Worm (Caenorhabditis elegans) whole organism, midembryonic: ENCODE measurements around the gene fbxa-73.

Experiments
- T22C8.4 ChIP-seq: fragments of 200-800 bp; sonication (Bioruptor generic); IDR thresholded peaks from 2 replicates; pipeline ENCODE4 v1.3.6; 2022; ENCODE audit warnings: missing genetic modification characterization, missing compliant biosample characterization
- cog-1 ChIP-seq: sonication (generic microtip); optimal IDR thresholded peaks from 2 replicates; lab custom pipeline; 2016; ENCODE audit warnings: missing genetic modification characterization, missing compliant biosample characterization
- flt-1 ChIP-seq: fragments of 200-800 bp; sonication (Bioruptor generic); IDR thresholded peaks from 2 replicates; pipeline ENCODE4 v1.3.6; 2022; ENCODE audit warnings: missing genetic modification characterization, missing compliant biosample characterization
- klf-2 ChIP-seq: fragments of 200-800 bp; sonication (Bioruptor generic); conservative IDR thresholded peaks from 2 replicates; pipeline ENCODE4 v1.3.6; 2022; ENCODE audit warnings: missing genetic modification reagents, missing genetic modification characterization, missing compliant biosample characterization
- med-1 ChIP-seq: sonication (generic microtip); optimal IDR thresholded peaks from 2 replicates; lab custom pipeline; 2017; ENCODE audit warnings: missing genetic modification characterization, mild to moderate bottlenecking, missing compliant biosample characterization, antibody characterized with exemption, missing genetic modification reagents; ENCODE audit not compliant: insufficient read depth
- ref-1 ChIP-seq: fragments of 200-800 bp; sonication (Bioruptor generic); conservative IDR thresholded peaks from 2 replicates; pipeline ENCODE4 v1.3.6; 2022; ENCODE audit warnings: missing genetic modification reagents, missing genetic modification characterization, missing compliant biosample characterization
- tab-1 ChIP-seq: fragments of 200-800 bp; sonication (Bioruptor generic); IDR thresholded peaks from 2 replicates; pipeline ENCODE4 v1.3.6; 2022; ENCODE audit warnings: missing genetic modification characterization, missing compliant biosample characterization
- ztf-23 ChIP-seq: fragments of 200-800 bp; sonication (Bioruptor generic); IDR thresholded peaks from 2 replicates; pipeline ENCODE4 v1.3.6; 2022; ENCODE audit warnings: missing genetic modification reagents, missing genetic modification characterization, missing compliant biosample characterization
- ztf-29 ChIP-seq: fragments of 200-800 bp; sonication (Bioruptor generic); IDR thresholded peaks from 2 replicates; pipeline ENCODE4 v1.3.6; 2022; ENCODE audit warnings: missing genetic modification reagents, missing genetic modification characterization, missing compliant biosample characterization

fbxa-73 gene

DNA sequence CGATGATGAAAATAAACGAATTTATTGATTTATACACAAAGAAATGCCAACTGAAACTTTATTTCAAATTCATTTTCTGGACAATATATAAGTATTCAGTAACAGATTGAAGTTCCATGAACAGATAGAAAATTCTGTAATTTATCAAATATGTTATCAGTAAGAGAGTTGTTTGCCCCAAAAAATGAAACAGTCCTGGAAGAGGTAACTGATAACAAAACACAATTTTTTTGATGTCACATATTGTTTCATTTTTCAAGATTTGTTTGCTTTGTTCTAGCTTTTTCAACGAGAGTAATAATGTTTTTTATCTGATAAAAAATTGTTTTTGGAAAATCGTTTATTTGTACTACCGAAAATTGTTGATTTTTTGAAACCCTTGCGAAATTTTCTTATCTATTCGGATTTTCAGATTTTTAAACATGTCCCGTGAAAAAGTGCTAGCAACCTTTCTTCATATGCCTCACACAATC lies at the start of gene fbxa-73:
Gene fbxa-73, plus strand, starts transcription at position 423 of the 473 bp plus-strand sequence.
- TF ChIP-seq flt-1 (GFP tag; lab: Robert Waterston, UW) (no peak), med-1 (GFP tag; lab: Kevin White, UChicago) (no peak), ztf-29 (GFP tag; lab: Robert Waterston, UW) (no peak), ref-1 (GFP tag; lab: Robert Waterston, UW) (no peak), ztf-23 (no peak), klf-2 (no peak), tab-1 (GFP tag; lab: Robert Waterston, UW) (no peak), T22C8.4 (GFP tag; lab: Robert Waterston, UW) (no peak), cog-1 (no peak)

- TF ChIP-seq cog-1 (no peak), T22C8.4 (GFP tag; lab: Robert Waterston, UW) (peak; percentile 66)
These were observed 48.1 kb upstream of the fbxa-73 start for ce11 chrIII:2205155-2205554.

DNA sequence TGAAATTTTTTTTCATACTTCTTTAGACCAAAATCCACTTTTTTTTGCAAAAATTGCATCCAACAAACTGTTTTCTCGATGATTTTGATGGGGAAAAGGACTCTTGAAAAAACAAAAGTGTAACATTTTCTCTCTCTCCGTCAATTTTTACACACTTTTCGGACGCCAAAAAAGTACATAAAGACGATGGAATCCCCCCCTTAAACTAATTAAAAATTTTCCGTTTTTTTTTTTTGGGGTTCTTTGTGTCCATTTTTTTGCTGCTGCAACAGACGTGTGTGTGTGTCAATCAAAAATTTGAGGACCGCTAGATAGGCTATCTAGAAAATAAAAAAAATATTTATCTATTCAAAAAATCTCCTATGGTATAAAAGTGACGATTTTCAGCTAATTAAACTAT lies 45.4 kb upstream of the fbxa-73 start, which contains the start of gene C39B5.5:
Gene C39B5.5, plus strand, starts transcription at position 301 of the 400 bp plus-strand sequence.
- no peak for TF ChIP-seq flt-1 (GFP tag; lab: Robert Waterston, UW)
- TF ChIP-seq ztf-23: no peak
- TF ChIP-seq ref-1 (GFP tag; lab: Robert Waterston, UW): no peak
- TF ChIP-seq tab-1 (GFP tag; lab: Robert Waterston, UW): no peak
- TF ChIP-seq klf-2: no peak
- TF ChIP-seq T22C8.4 (GFP tag; lab: Robert Waterston, UW): no peak
- no peak for TF ChIP-seq cog-1
- no peak for TF ChIP-seq med-1 (GFP tag; lab: Kevin White, UChicago)
- TF ChIP-seq ztf-29 (GFP tag; lab: Robert Waterston, UW): no peak

DNA sequence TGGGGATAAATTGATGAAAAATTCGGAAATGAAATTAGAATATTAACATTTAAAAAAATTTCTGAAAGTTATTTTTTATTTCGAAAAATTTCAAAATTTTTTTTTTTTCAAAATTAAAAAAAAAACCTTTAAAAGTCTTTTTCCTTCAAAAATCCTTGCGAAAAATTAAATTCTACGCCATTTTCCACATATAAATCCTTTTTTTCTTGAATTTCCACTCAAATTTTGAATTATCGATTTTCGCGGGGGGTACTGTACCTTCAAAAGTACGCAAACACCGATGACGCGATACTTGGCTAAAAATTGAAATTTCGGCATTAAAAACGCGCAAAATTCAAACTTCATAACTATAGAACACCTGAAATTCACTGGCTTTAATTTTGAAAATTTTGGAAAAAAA lies 42.6 kb upstream of the fbxa-73 start:
- no peak for TF ChIP-seq flt-1 (GFP tag; lab: Robert Waterston, UW)
- TF ChIP-seq cog-1: no peak
- no peak for TF ChIP-seq tab-1 (GFP tag; lab: Robert Waterston, UW)
- TF ChIP-seq ref-1 (GFP tag; lab: Robert Waterston, UW): no peak
- TF ChIP-seq ztf-29 (GFP tag; lab: Robert Waterston, UW): no peak
- TF ChIP-seq ztf-23: no peak
- TF ChIP-seq med-1 (GFP tag; lab: Kevin White, UChicago): no peak
- no peak for TF ChIP-seq T22C8.4 (GFP tag; lab: Robert Waterston, UW)
- no peak for TF ChIP-seq klf-2

DNA sequence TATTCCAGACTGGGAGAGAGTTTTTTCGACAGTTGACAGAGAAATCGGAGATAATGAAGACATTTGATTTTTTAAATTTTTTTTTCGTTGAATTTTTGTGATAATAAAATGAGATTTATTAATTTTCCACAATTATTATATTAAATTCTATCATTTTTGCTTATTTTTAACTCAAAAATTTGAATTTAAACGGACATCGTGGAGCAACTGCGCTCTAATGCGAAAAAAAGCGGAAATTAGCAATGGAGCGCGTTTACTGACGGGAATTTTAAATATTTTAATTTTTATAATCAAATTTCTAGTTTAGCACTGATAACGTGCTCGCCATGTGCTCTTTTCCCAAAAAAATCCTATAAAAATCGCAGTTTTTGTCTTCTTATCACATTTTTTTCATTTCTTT lies 42.1 kb upstream of the fbxa-73 start, which contains the start of gene C39B5.14:
Gene C39B5.14, plus strand, starts transcription at position 301 of the 400 bp plus-strand sequence.
- TF ChIP-seq ztf-29 (GFP tag; lab: Robert Waterston, UW) (no peak), tab-1 (GFP tag; lab: Robert Waterston, UW) (no peak), flt-1 (GFP tag; lab: Robert Waterston, UW) (no peak), klf-2 (no peak), cog-1 (no peak), ztf-23 (no peak), med-1 (GFP tag; lab: Kevin White, UChicago) (no peak), T22C8.4 (GFP tag; lab: Robert Waterston, UW) (no peak), ref-1 (GFP tag; lab: Robert Waterston, UW) (no peak)

- TF ChIP-seq ztf-23: no peak
- no peak for TF ChIP-seq cog-1
- no peak for TF ChIP-seq klf-2
- TF ChIP-seq tab-1 (GFP tag; lab: Robert Waterston, UW): no peak
- no peak for TF ChIP-seq med-1 (GFP tag; lab: Kevin White, UChicago)
These were observed 40.9 kb upstream of the fbxa-73 start for ce11 chrIII:2212343-2212742.

- TF ChIP-seq ztf-23 (no peak), cog-1 (no peak), ztf-29 (GFP tag; lab: Robert Waterston, UW) (no peak), ref-1 (GFP tag; lab: Robert Waterston, UW) (no peak), med-1 (GFP tag; lab: Kevin White, UChicago) (no peak), klf-2 (no peak), tab-1 (GFP tag; lab: Robert Waterston, UW) (no peak), T22C8.4 (GFP tag; lab: Robert Waterston, UW) (no peak), flt-1 (GFP tag; lab: Robert Waterston, UW) (no peak)
These were observed 33.8 kb upstream of the fbxa-73 start, which contains the start of gene fbxa-12 for ce11 chrIII:2219408-2219807. Gene fbxa-12, plus strand, starts transcription at chrIII:2219708.

- TF ChIP-seq ztf-29 (GFP tag; lab: Robert Waterston, UW) (no peak), klf-2 (no peak), T22C8.4 (GFP tag; lab: Robert Waterston, UW) (no peak), tab-1 (GFP tag; lab: Robert Waterston, UW) (no peak), ref-1 (GFP tag; lab: Robert Waterston, UW) (no peak), ztf-23 (no peak), flt-1 (GFP tag; lab: Robert Waterston, UW) (no peak), cog-1 (no peak), med-1 (GFP tag; lab: Kevin White, UChicago) (no peak)
These were observed 29.3 kb upstream of the fbxa-73 start, which contains the start of gene srd-65 for ce11 chrIII:2223932-2224331. Gene srd-65, minus strand, starts transcription at chrIII:2224032.

- no peak for TF ChIP-seq med-1 (GFP tag; lab: Kevin White, UChicago)
- no peak for TF ChIP-seq tab-1 (GFP tag; lab: Robert Waterston, UW)
- TF ChIP-seq ztf-29 (GFP tag; lab: Robert Waterston, UW): no peak
- TF ChIP-seq cog-1: no peak
- no peak for TF ChIP-seq flt-1 (GFP tag; lab: Robert Waterston, UW)
- TF ChIP-seq ref-1 (GFP tag; lab: Robert Waterston, UW): no peak
- TF ChIP-seq T22C8.4 (GFP tag; lab: Robert Waterston, UW): no peak
- TF ChIP-seq ztf-23: no peak
These were observed 28.8 kb upstream of the fbxa-73 start, which contains the start of gene fbxa-38 for ce11 chrIII:2224478-2224877. Gene fbxa-38, plus strand, starts transcription at chrIII:2224672.

DNA sequence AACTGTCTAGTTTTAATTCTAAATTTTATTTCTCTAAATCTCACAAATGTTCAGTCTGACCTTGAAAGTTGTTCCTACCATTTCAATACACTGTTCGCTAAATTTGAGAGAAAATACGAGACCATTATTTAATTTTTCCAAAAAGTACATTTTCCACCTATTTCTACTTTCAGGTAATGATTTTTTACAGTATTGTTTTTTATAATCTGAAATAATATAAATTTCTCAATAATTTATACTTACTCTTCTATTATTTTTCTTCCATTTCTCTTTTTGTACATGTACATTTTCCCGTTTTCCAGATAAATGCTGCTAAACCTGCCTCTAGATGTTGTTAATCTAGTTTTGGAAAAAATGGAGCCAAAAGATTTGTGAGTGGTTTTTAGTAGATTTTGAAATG lies 25.8 kb upstream of the fbxa-73 start, which contains the start of gene fbxa-62:
Gene fbxa-62, plus strand, starts transcription at position 301 of the 400 bp plus-strand sequence.
- TF ChIP-seq cog-1: no peak
- TF ChIP-seq med-1 (GFP tag; lab: Kevin White, UChicago): no peak
- TF ChIP-seq T22C8.4 (GFP tag; lab: Robert Waterston, UW): no peak
- no peak for TF ChIP-seq tab-1 (GFP tag; lab: Robert Waterston, UW)
- TF ChIP-seq klf-2: no peak
- TF ChIP-seq ref-1 (GFP tag; lab: Robert Waterston, UW): no peak
